Worm (Caenorhabditis elegans) whole organism, L3 larva: ENCODE measurements around the gene gab-1.

Experiments
- R02D3.7 ChIP-seq: fragments of 150-350 bp; optimal IDR thresholded peaks from 2 replicates; lab custom pipeline; 2014; ENCODE audit warnings: missing biosample characterization, missing genetic modification characterization
- ZK546.5 ChIP-seq: sonication (generic microtip); optimal IDR thresholded peaks from 2 replicates; lab custom pipeline; 2017; ENCODE audit warnings: missing biosample characterization, missing genetic modification characterization
- ama-1 ChIP-seq: fragments of 150-350 bp; optimal IDR thresholded peaks from 2 replicates; lab custom pipeline; 2018
- ceh-16 ChIP-seq: sonication (generic microtip); optimal IDR thresholded peaks from 2 replicates; lab custom pipeline; 2017; ENCODE audit warnings: missing biosample characterization, missing genetic modification characterization
- ceh-82 ChIP-seq: fragments of 150-350 bp; optimal IDR thresholded peaks from 2 replicates; lab custom pipeline; 2014; ENCODE audit warnings: missing biosample characterization, missing genetic modification characterization
- ceh-9 ChIP-seq: sonication (generic microtip); optimal IDR thresholded peaks from 2 replicates; lab custom pipeline; 2018; ENCODE audit warnings: missing biosample characterization, missing genetic modification characterization
- daf-12 ChIP-seq: fragments of 150-350 bp; optimal IDR thresholded peaks from 2 replicates; lab custom pipeline; 2014; ENCODE audit warnings: missing biosample characterization, missing genetic modification reagents, missing genetic modification characterization
- egl-27 ChIP-seq: sonication (generic microtip); optimal IDR thresholded peaks from 4 replicates; lab custom pipeline; 2017; ENCODE audit warnings: missing biosample characterization, missing genetic modification reagents, missing genetic modification characterization
- egl-5 ChIP-seq: fragments of 150-350 bp; optimal IDR thresholded peaks from 2 replicates; lab custom pipeline; 2017; ENCODE audit warnings: missing biosample characterization, missing genetic modification reagents, missing genetic modification characterization, inconsistent platforms
- elt-1 ChIP-seq: fragments of 150-350 bp; optimal IDR thresholded peaks from 2 replicates; lab custom pipeline; 2014; ENCODE audit warnings: missing biosample characterization, missing genetic modification characterization
- elt-3 ChIP-seq, 3 experiments: fragments of 150-350 bp in 1 of 3; sonication (generic microtip) in 2 of 3; optimal IDR thresholded peaks; 2 replicates in 2 of 3; 4 replicates in 1 of 3; lab custom pipeline; 2014 to 2017; ENCODE audit warnings: missing biosample characterization in 3 of 3, missing genetic modification characterization in 3 of 3
- eor-1 ChIP-seq, 2 experiments: fragments of 150-350 bp; optimal IDR thresholded peaks; 2 replicates each; lab custom pipeline; 2014 to 2018; ENCODE audit warnings: missing biosample characterization in 2 of 2, missing genetic modification characterization in 2 of 2
- fkh-2 ChIP-seq: fragments of 150-350 bp; optimal IDR thresholded peaks from 2 replicates; lab custom pipeline; 2014; ENCODE audit warnings: missing biosample characterization, missing genetic modification reagents, missing genetic modification characterization
- fos-1 ChIP-seq: fragments of 150-350 bp; optimal IDR thresholded peaks from 2 replicates; lab custom pipeline; 2014; ENCODE audit warnings: missing biosample characterization, missing genetic modification characterization
- hmg-11 ChIP-seq: sonication (generic microtip); optimal IDR thresholded peaks from 2 replicates; lab custom pipeline; 2016; ENCODE audit warnings: missing genetic modification characterization, missing compliant biosample characterization
- lin-15B ChIP-seq: fragments of 150-350 bp; optimal IDR thresholded peaks from 2 replicates; lab custom pipeline; 2014; ENCODE audit warnings: missing biosample characterization, missing genetic modification characterization
- lsy-12 ChIP-seq: sonication (generic microtip); optimal IDR thresholded peaks from 2 replicates; lab custom pipeline; 2016; ENCODE audit warnings: mild to moderate bottlenecking, missing genetic modification characterization, missing compliant biosample characterization
- mdl-1 ChIP-seq: fragments of 150-350 bp; optimal IDR thresholded peaks from 2 replicates; lab custom pipeline; 2014; ENCODE audit warnings: missing biosample characterization, missing genetic modification characterization
- mml-1 ChIP-seq: fragments of 150-350 bp; sonication (generic microtip); optimal IDR thresholded peaks from 3 replicates; lab custom pipeline; 2014; ENCODE audit warnings: missing biosample characterization, missing genetic modification characterization
- nfya-1 ChIP-seq: sonication (generic microtip); optimal IDR thresholded peaks from 2 replicates; lab custom pipeline; 2017; ENCODE audit warnings: missing genetic modification characterization, mild to moderate bottlenecking, missing compliant biosample characterization, antibody characterized with exemption, moderate library complexity; ENCODE audit not compliant: insufficient read depth
- nhr-11 ChIP-seq: fragments of 150-350 bp; optimal IDR thresholded peaks from 2 replicates; lab custom pipeline; 2014; ENCODE audit warnings: missing biosample characterization, missing genetic modification characterization
- nhr-12 ChIP-seq: fragments of 150-350 bp; optimal IDR thresholded peaks from 2 replicates; lab custom pipeline; 2014; ENCODE audit warnings: missing biosample characterization, missing genetic modification characterization
- nhr-25 ChIP-seq: sonication (generic microtip); optimal IDR thresholded peaks from 2 replicates; lab custom pipeline; 2017; ENCODE audit warnings: missing biosample characterization, missing genetic modification characterization
- nhr-28 ChIP-seq: fragments of 150-350 bp; optimal IDR thresholded peaks from 2 replicates; lab custom pipeline; 2014; ENCODE audit warnings: missing biosample characterization, missing genetic modification characterization
- nhr-76 ChIP-seq: fragments of 150-350 bp; sonication (generic microtip); optimal IDR thresholded peaks from 5 replicates; lab custom pipeline; 2014; ENCODE audit warnings: missing biosample characterization, missing genetic modification characterization
- nhr-77 ChIP-seq: fragments of 150-350 bp; optimal IDR thresholded peaks from 2 replicates; lab custom pipeline; 2014; ENCODE audit warnings: missing biosample characterization, missing genetic modification characterization
- pqm-1 ChIP-seq: fragments of 150-350 bp; optimal IDR thresholded peaks from 2 replicates; lab custom pipeline; 2017; ENCODE audit warnings: missing biosample characterization, missing genetic modification characterization, inconsistent platforms
- sea-2 ChIP-seq: fragments of 150-350 bp; sonication (generic microtip); optimal IDR thresholded peaks from 4 replicates; lab custom pipeline; 2014; ENCODE audit warnings: missing biosample characterization, missing genetic modification reagents, missing genetic modification characterization
- skn-1 ChIP-seq: fragments of 150-350 bp; optimal IDR thresholded peaks from 2 replicates; lab custom pipeline; 2014; ENCODE audit warnings: missing biosample characterization, missing genetic modification characterization
- snpc-4 ChIP-seq: fragments of 150-350 bp; optimal IDR thresholded peaks from 2 replicates; lab custom pipeline; 2014; ENCODE audit warnings: missing biosample characterization, missing genetic modification characterization
- tbx-2 ChIP-seq: sonication (generic microtip); optimal IDR thresholded peaks from 2 replicates; lab custom pipeline; 2016; ENCODE audit warnings: mild to moderate bottlenecking, missing genetic modification characterization, missing compliant biosample characterization
- unc-39 ChIP-seq: sonication (generic microtip); optimal IDR thresholded peaks from 4 replicates; lab custom pipeline; 2017; ENCODE audit warnings: missing biosample characterization, missing genetic modification characterization
- unc-62 ChIP-seq: fragments of 150-350 bp; sonication (generic microtip); optimal IDR thresholded peaks from 4 replicates; lab custom pipeline; 2014; ENCODE audit warnings: missing biosample characterization, missing genetic modification reagents, missing genetic modification characterization
- ztf-11 ChIP-seq: fragments of 150-350 bp; optimal IDR thresholded peaks from 2 replicates; lab custom pipeline; 2014; ENCODE audit warnings: missing biosample characterization, missing genetic modification characterization
- ztf-4 ChIP-seq: fragments of 150-350 bp; optimal IDR thresholded peaks from 2 replicates; lab custom pipeline; 2014; ENCODE audit warnings: missing biosample characterization, missing genetic modification characterization

The gab-1 gene

DNA sequence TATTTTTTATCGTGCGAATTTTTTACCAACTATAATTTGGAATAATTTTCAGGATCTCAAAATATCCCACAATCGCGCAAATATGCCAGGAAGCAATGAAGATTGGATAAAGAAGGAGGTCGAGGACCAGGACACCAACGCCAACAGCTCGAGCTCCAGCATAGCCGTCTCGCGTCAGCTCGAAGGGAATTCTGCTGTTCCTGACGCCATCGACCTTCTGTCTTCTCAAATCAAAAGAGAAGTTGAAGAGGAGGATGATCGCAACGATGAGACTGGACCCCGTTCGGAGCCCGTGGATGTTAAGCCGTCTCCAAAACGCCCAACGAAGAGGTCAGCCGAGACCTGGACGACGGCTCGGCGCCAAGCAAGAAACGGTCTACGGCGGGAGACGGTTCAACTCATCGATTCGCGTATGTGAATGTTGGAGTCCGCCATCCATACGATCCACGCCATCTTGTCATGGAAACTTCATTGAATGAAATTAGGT lies 33.1 kb downstream of the gab-1 start, which contains the start of gene Y111B2A.21:
TSS of gene Y111B2A.21 (plus strand) at position 51 of the 487 bp plus-strand sequence.
- TF ChIP-seq mdl-1 (tag; lab: Kevin White, UChicago) (no peak), nhr-12 (tag; lab: Kevin White, UChicago) (no peak), R02D3.7 (no peak), mml-1 (no peak), unc-39 (tag; lab: Kevin White, UChicago) (no peak), ztf-4 (tag; lab: Kevin White, UChicago) (no peak), hmg-11 (tag; lab: Kevin White, UChicago) (no peak), fkh-2 (tag; lab: Kevin White, UChicago) (no peak), elt-3 (tag; optimal IDR thresholded peaks at IDR 0.05; lab: Kevin White, UChicago) (no peak), sea-2 (no peak), tbx-2 (tag; lab: Kevin White, UChicago) (no peak), pqm-1 (tag; lab: Kevin White, UChicago) (no peak), nhr-77 (tag; lab: Kevin White, UChicago) (no peak), unc-62 (no peak), nhr-76 (tag; lab: Kevin White, UChicago) (no peak)

DNA sequence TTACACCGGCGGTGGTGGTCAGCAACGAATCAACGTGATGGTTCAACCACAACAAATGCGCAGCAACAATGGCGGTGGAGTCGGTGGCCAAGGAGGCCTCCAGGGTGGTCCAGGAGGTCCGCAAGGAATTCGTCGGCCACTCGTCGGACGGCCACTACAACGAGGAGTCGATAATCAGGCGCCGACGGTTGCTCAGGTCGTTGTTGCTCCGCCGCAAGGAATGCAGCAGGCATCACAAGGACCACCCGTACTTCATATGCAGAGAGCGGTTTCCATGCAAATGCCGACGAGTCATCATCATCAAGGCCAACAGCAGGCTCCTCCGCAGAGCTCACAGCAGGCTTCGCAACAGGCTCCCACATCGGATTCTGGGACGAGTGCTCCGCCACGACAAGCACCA lies 36.0 kb downstream of the gab-1 start:
- TF ChIP-seq skn-1 (tag; lab: Kevin White, UChicago) (no peak), egl-27 (no peak), elt-1 (tag; lab: Kevin White, UChicago) (no peak), ama-1 (no peak)

DNA sequence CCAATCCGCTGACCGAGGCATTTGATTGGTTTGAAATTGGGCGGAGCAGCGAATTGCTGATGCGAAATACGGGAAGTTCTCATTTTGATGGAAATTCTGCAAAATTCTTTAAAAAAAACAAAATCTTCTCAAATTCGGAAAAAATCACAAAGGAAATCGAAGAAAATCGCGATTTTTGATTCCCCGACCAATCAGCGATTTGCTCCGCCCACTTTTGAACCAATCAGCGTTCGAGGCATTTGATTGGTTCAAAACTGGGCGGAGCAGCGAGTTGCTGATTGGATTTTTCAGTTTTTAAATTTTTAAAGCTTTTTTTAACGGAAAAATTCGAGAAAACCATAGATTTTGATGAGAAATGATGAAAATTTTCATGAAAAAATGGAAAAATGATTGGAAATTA lies 39.2 kb downstream of the gab-1 start:
- no peak for TF ChIP-seq nhr-25 (tag; lab: Kevin White, UChicago)
- TF ChIP-seq nfya-1 (tag; lab: Kevin White, UChicago), result peak; percentile 76
- no peak for TF ChIP-seq egl-5
- no peak for TF ChIP-seq nhr-11
- TF ChIP-seq nhr-76 (tag; lab: Kevin White, UChicago), result no peak
- TF ChIP-seq, all 47 proteins: peak for 1

DNA sequence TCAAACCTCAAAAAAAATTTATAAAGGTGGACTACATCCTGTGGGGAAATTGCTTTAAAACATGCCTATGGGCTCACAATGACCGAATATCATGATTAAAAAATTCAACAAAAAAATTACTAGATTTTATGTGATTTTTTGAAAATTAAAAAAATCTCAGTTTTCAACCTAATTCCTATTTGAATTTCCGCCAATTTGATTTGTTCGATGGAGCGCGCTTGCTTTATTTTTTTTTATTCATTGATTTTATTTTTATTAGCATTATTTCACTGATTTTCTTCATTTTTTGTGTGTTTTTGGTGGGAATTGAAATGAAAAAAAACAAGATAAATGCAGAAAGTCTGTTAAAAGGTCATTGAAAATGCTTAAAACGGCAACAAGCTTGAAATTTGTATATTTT lies 40.6 kb downstream of the gab-1 start:
- TF ChIP-seq eor-1 (tag; optimal IDR thresholded peaks at IDR 0.05; lab: Kevin White, UChicago) (no peak), elt-1 (tag; lab: Kevin White, UChicago) (no peak), snpc-4 (tag; lab: Kevin White, UChicago) (no peak), ztf-11 (tag; lab: Kevin White, UChicago) (no peak), lsy-12 (tag; lab: Kevin White, UChicago) (no peak), ama-1 (no peak), ceh-82 (no peak), daf-12 (tag; lab: Kevin White, UChicago) (no peak), tbx-2 (tag; lab: Kevin White, UChicago) (no peak)
- TF ChIP-seq, all 47 proteins: peak for 0

DNA sequence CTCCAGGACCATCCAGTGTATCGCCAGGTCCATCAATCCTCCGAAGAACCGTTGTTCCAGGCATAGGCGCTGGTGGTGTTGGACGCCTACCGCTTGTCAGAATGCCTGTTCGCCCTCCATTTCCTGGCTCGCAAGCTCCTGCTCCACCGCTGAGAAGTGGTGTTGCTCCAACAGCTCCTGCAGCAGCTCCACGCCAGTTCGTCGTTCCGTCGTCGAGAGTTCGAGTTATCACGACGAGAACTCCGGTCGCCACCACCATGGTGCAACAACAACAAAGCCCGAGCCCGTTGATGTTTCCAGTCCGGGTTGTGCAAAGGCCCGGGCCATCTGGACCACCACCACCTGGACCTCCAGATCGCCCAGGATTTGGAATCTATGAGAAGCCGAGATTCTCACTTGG lies 51.4 kb downstream of the gab-1 start:
- TF ChIP-seq nhr-76 (tag; lab: Kevin White, UChicago) (no peak), ZK546.5 (tag; lab: Kevin White, UChicago) (no peak), skn-1 (tag; lab: Kevin White, UChicago) (no peak), mml-1 (no peak), daf-12 (tag; lab: Kevin White, UChicago) (no peak), lin-15B (tag; lab: Kevin White, UChicago) (no peak), eor-1 (tag; optimal IDR thresholded peaks at IDR 0.05; lab: Kevin White, UChicago) (no peak), ceh-9 (tag; lab: Kevin White, UChicago) (no peak), hmg-11 (tag; lab: Kevin White, UChicago) (no peak), nhr-11 (no peak), R02D3.7 (no peak), nhr-28 (tag; lab: Kevin White, UChicago) (no peak), fos-1 (no peak), ceh-16 (tag; lab: Kevin White, UChicago) (no peak), mdl-1 (tag; lab: Kevin White, UChicago) (no peak), sea-2 (no peak), pqm-1 (tag; lab: Kevin White, UChicago) (no peak)
